Worm (Caenorhabditis elegans): ENCODE results near the gene ykt-6.

ce11 chrIII:7331671-7332070 is 44.3 kb upstream of the ykt-6 start:
- TF ChIP-seq hmbx-1 (tag; optimal IDR thresholded peaks at IDR 0.05) (no peak), ama-1 (optimal IDR thresholded peaks at IDR 0.05) (no peak), ceh-13 (GFP tag; optimal IDR thresholded peaks at IDR 0.05) (no peak), ceh-36 (tag; optimal IDR thresholded peaks at IDR 0.05) (no peak)
